Fruit fly (Drosophila melanogaster) whole organism, wandering third instar larva: ENCODE data around the gene CG12402.

Source experiments
- Abd-B ChIP-seq: fragments of >200 bp; optimal IDR thresholded peaks from 2 replicates; lab custom pipeline; 2017; ENCODE audit warnings: missing biosample characterization, missing genetic modification characterization
- CG9705 ChIP-seq: fragments of 200-800 bp; sonication (Bioruptor generic); optimal IDR thresholded peaks from 2 replicates; lab custom pipeline; 2018; ENCODE audit warnings: missing biosample characterization, mild to moderate bottlenecking, missing genetic modification characterization
- usp ChIP-seq: fragments of >200 bp; optimal IDR thresholded peaks from 2 replicates; lab custom pipeline; 2017; ENCODE audit warnings: missing biosample characterization, missing genetic modification characterization

DNA sequence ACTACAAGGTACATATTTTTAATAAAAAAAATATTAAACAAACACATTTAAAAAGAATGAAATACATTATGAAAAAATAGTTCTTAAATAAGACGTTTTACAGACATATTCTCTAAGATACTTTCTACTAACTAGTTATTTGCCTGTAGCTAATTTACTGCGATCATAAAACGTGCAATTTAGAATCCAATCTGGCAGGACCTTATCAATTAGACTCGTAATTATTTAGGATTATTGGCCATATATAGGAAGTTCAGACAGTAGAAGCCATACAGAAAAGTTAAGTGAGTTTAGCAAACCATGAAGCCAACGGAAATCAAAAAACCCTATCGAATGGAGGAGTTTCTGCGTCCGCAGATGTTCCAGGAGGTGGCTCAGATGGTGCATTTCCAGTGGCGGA, 1.0 kb upstream of the CG12402 start, which contains the start of gene Or88a:
- TF ChIP-seq CG9705 (GFP tag; lab: Kevin White, UChicago) (no peak), Abd-B (GFP tag; lab: Kevin White, UChicago) (no peak), usp (GFP tag; lab: Kevin White, UChicago) (no peak)
